Worm (Caenorhabditis elegans): Measurements from ENCODE around the gene frl-1.
"Not testable (repeated sequence)": the region's sequence is repeated elsewhere in the genome, so short reads cannot be mapped to it uniquely, and the experiment has no call there.

The frl-1 gene

ce11 chrIII:2123673-2124187 is at the start of gene frl-1:
Gene frl-1, plus strand, starts transcription at chrIII:2124137.
- TF ChIP-seq ztf-23 (GFP tag; IDR thresholded peaks at IDR 0.05) (no peak), klf-2 (GFP tag; conservative IDR thresholded peaks at IDR 0.05) (no peak)

- no peak for TF ChIP-seq med-1 (GFP tag; optimal IDR thresholded peaks at IDR 0.05; ENCODE audit: insufficient read depth)
- TF ChIP-seq flt-1 (GFP tag; IDR thresholded peaks at IDR 0.05) = no peak
- TF ChIP-seq ztf-23 (GFP tag; IDR thresholded peaks at IDR 0.05) = no peak
- no peak for TF ChIP-seq T22C8.4 (GFP tag; IDR thresholded peaks at IDR 0.05)
- TF ChIP-seq cog-1 (tag; optimal IDR thresholded peaks at IDR 0.05) = no peak
- TF ChIP-seq ref-1 (GFP tag; conservative IDR thresholded peaks at IDR 0.05) = no peak
Observed at ce11 chrIII:2076546-2077134, 47.3 kb upstream of the frl-1 start, which contains the start of gene Y39A3A.4. Gene Y39A3A.4, minus strand, starts transcription at chrIII:2076596.

ce11 chrIII:2082519-2082918 is 41.4 kb upstream of the frl-1 start, which contains the start of gene cpt-3:
Gene cpt-3, plus strand, starts transcription at chrIII:2082819.
- not testable (repeated sequence) for TF ChIP-seq tab-1 (GFP tag; IDR thresholded peaks at IDR 0.05); ref-1 (GFP tag; conservative IDR thresholded peaks at IDR 0.05); ztf-23 (GFP tag; IDR thresholded peaks at IDR 0.05)

ce11 chrIII:2084829-2085228 is 39.1 kb upstream of the frl-1 start:
- no peak for TF ChIP-seq T22C8.4 (GFP tag; IDR thresholded peaks at IDR 0.05)
- no peak for TF ChIP-seq ref-1 (GFP tag; conservative IDR thresholded peaks at IDR 0.05)
- no peak for TF ChIP-seq cog-1 (tag; optimal IDR thresholded peaks at IDR 0.05)
- no peak for TF ChIP-seq flt-1 (GFP tag; IDR thresholded peaks at IDR 0.05)
- TF ChIP-seq klf-2 (GFP tag; conservative IDR thresholded peaks at IDR 0.05) = no peak
- no peak for TF ChIP-seq tab-1 (GFP tag; IDR thresholded peaks at IDR 0.05)
- TF ChIP-seq ztf-29 (GFP tag; IDR thresholded peaks at IDR 0.05) = no peak
- TF ChIP-seq ztf-23 (GFP tag; IDR thresholded peaks at IDR 0.05) = no peak
- no peak for TF ChIP-seq med-1 (GFP tag; optimal IDR thresholded peaks at IDR 0.05; ENCODE audit: insufficient read depth)

ce11 chrIII:2089453-2089852 is 34.5 kb upstream of the frl-1 start:
- TF ChIP-seq ztf-29 (GFP tag; IDR thresholded peaks at IDR 0.05) (no peak), ref-1 (GFP tag; conservative IDR thresholded peaks at IDR 0.05) (no peak), cog-1 (tag; optimal IDR thresholded peaks at IDR 0.05) (no peak), ztf-23 (GFP tag; IDR thresholded peaks at IDR 0.05) (no peak), tab-1 (GFP tag; IDR thresholded peaks at IDR 0.05) (no peak)

- TF ChIP-seq ztf-29 (GFP tag; IDR thresholded peaks at IDR 0.05) = no peak
- TF ChIP-seq cog-1 (tag; optimal IDR thresholded peaks at IDR 0.05) = no peak
- no peak for TF ChIP-seq klf-2 (GFP tag; conservative IDR thresholded peaks at IDR 0.05)
- no peak for TF ChIP-seq flt-1 (GFP tag; IDR thresholded peaks at IDR 0.05)
- TF ChIP-seq ref-1 (GFP tag; conservative IDR thresholded peaks at IDR 0.05) = no peak
- no peak for TF ChIP-seq T22C8.4 (GFP tag; IDR thresholded peaks at IDR 0.05)
- TF ChIP-seq tab-1 (GFP tag; IDR thresholded peaks at IDR 0.05) = no peak
- no peak for TF ChIP-seq ztf-23 (GFP tag; IDR thresholded peaks at IDR 0.05)
- TF ChIP-seq med-1 (GFP tag; optimal IDR thresholded peaks at IDR 0.05; ENCODE audit: insufficient read depth) = no peak
Observed at ce11 chrIII:2090695-2091094, 33.2 kb upstream of the frl-1 start.

- TF ChIP-seq T22C8.4 (GFP tag; IDR thresholded peaks at IDR 0.05) (no peak), tab-1 (GFP tag; IDR thresholded peaks at IDR 0.05) (no peak), klf-2 (GFP tag; conservative IDR thresholded peaks at IDR 0.05) (no peak), cog-1 (tag; optimal IDR thresholded peaks at IDR 0.05) (no peak), ztf-29 (GFP tag; IDR thresholded peaks at IDR 0.05) (no peak), ref-1 (GFP tag; conservative IDR thresholded peaks at IDR 0.05) (no peak), flt-1 (GFP tag; IDR thresholded peaks at IDR 0.05) (no peak)
Observed at ce11 chrIII:2091367-2091766, 32.6 kb upstream of the frl-1 start.

- TF ChIP-seq tab-1 (GFP tag; IDR thresholded peaks at IDR 0.05) = no peak
- TF ChIP-seq klf-2 (GFP tag; conservative IDR thresholded peaks at IDR 0.05) = no peak
- TF ChIP-seq ref-1 (GFP tag; conservative IDR thresholded peaks at IDR 0.05) = no peak
- no peak for TF ChIP-seq ztf-23 (GFP tag; IDR thresholded peaks at IDR 0.05)
- no peak for TF ChIP-seq flt-1 (GFP tag; IDR thresholded peaks at IDR 0.05)
- no peak for TF ChIP-seq ztf-29 (GFP tag; IDR thresholded peaks at IDR 0.05)
- no peak for TF ChIP-seq med-1 (GFP tag; optimal IDR thresholded peaks at IDR 0.05; ENCODE audit: insufficient read depth)
- TF ChIP-seq cog-1 (tag; optimal IDR thresholded peaks at IDR 0.05) = no peak
- TF ChIP-seq T22C8.4 (GFP tag; IDR thresholded peaks at IDR 0.05) = no peak
Observed at ce11 chrIII:2092409-2092808, 31.5 kb upstream of the frl-1 start, which contains the start of gene Y48G9A.9. Gene Y48G9A.9, plus strand, starts transcription at chrIII:2092709.

- TF ChIP-seq ref-1 (GFP tag; conservative IDR thresholded peaks at IDR 0.05) = no peak
- TF ChIP-seq T22C8.4 (GFP tag; IDR thresholded peaks at IDR 0.05) = peak; percentile 93
Observed at ce11 chrIII:2098185-2098584, 25.8 kb upstream of the frl-1 start.

- TF ChIP-seq ref-1 (GFP tag; conservative IDR thresholded peaks at IDR 0.05) = no peak
- no peak for TF ChIP-seq ztf-29 (GFP tag; IDR thresholded peaks at IDR 0.05)
- no peak for TF ChIP-seq ztf-23 (GFP tag; IDR thresholded peaks at IDR 0.05)
- TF ChIP-seq T22C8.4 (GFP tag; IDR thresholded peaks at IDR 0.05) = no peak
- no peak for TF ChIP-seq klf-2 (GFP tag; conservative IDR thresholded peaks at IDR 0.05)
- no peak for TF ChIP-seq flt-1 (GFP tag; IDR thresholded peaks at IDR 0.05)
- TF ChIP-seq cog-1 (tag; optimal IDR thresholded peaks at IDR 0.05) = no peak
- no peak for TF ChIP-seq tab-1 (GFP tag; IDR thresholded peaks at IDR 0.05)
Observed at ce11 chrIII:2099808-2100366, 24.1 kb upstream of the frl-1 start.

Data from whole organism, midembryonic.